Fruit fly (Drosophila melanogaster): ENCODE data around the gene sinah.

Gene sinah

DNA sequence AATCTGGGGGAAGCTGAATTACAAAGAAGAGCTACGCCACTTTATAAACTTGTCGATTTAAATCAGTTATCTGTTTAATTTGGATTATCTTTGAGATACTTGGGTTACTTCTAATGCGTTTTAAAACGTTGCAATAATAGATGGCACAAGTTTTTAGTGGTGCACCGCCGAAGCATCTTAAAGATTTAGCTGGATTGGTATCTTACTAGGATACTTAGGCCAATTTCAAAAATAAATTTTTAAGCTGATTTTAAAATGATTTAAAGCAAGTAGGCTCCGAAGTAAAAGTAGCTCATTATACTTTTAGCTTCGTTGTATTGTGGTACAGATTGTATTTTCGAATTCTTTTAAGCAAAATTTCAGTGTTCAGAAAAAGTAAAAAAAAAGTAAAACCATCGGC lies at the start of gene sinah:
sinah (plus strand) TSS at position 301 of the 400 bp plus-strand sequence.
- TF ChIP-seq CG8632 (GFP tag; optimal IDR thresholded peaks at IDR 0.05) (no peak), CG3032 (tag; optimal IDR thresholded peaks at IDR 0.05) (no peak), CG11294 (GFP tag; IDR thresholded peaks at IDR 0.05) (no peak), Hr38 (GFP tag; optimal IDR thresholded peaks at IDR 0.05) (no peak), svp (GFP tag) (no peak)

DNA sequence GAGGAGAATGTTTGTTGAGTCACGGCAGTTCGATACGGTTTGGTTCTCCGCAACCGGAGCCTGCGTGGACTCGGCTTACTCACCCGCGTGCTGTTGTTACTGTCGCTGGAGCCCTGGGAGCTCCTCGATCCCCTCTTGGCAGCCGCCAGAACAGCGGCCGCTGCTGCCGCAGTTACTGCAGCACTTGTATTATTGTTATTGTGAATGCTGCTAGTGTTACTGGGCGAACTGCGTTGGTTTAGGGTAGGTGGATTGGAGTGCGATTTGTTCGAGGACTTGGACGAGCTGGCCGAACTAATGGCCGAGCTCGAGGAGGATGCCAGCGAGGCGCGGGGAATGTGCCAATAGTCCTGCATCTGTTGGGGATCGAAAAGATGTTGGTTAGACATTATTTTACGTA lies 48.4 kb upstream of the sinah start:
- TF ChIP-seq CG8119 (GFP tag; IDR thresholded peaks at IDR 0.05), result no peak
- TF ChIP-seq CG34406 (GFP tag; optimal IDR thresholded peaks at IDR 0.05), result no peak
- no peak for TF ChIP-seq Smox (GFP tag; optimal IDR thresholded peaks at IDR 0.05)
- no peak for TF ChIP-seq Sox102F (GFP tag; optimal IDR thresholded peaks at IDR 0.05)
- no peak for TF ChIP-seq svp (GFP tag)
- no peak for TF ChIP-seq Eip75B (GFP tag; optimal IDR thresholded peaks at IDR 0.05)
- TF ChIP-seq CG10631 (GFP tag; optimal IDR thresholded peaks at IDR 0.05), result no peak
- TF ChIP-seq eg (GFP tag; IDR thresholded peaks at IDR 0.05), result no peak
- no peak for TF ChIP-seq CG4318 (GFP tag; optimal IDR thresholded peaks at IDR 0.05)
- TF ChIP-seq Met (GFP tag; optimal IDR thresholded peaks at IDR 0.05), result no peak
- no peak for TF ChIP-seq spab (GFP tag; optimal IDR thresholded peaks at IDR 0.05)
- TF ChIP-seq dac (GFP tag; optimal IDR thresholded peaks at IDR 0.05), result no peak
- no peak for TF ChIP-seq fd85E (GFP tag; optimal IDR thresholded peaks at IDR 0.05)
- TF ChIP-seq fkh (GFP tag; optimal IDR thresholded peaks at IDR 0.05), result no peak
- TF ChIP-seq Sox14 (GFP tag; optimal IDR thresholded peaks at IDR 0.05), result no peak

DNA sequence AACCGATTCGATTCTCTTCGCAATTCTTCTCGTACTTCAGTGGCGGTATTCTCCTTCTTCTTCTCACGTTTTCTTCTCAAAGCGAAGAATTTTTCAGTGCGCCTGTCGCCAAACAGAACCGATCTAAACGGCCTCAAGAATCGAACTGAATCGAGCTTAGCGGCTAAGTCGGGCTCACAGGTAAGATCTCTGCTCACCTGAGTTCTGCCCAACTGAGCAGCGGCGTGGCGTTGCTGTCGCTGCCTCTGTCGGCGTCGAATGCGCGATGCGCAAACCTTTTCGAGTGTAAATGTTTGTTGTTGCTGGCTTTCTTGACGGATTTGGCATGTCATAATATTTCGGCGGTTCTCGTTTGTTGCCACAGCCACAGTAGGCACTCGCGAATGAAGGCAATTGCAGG lies 47.0 kb upstream of the sinah start:
- peak; percentile 11 for TF ChIP-seq lz (GFP tag; optimal IDR thresholded peaks at IDR 0.05)
- no peak for TF ChIP-seq Hr39 (GFP tag; optimal IDR thresholded peaks at IDR 0.05)
- peak; percentile 28 for TF ChIP-seq vri (GFP tag; optimal IDR thresholded peaks at IDR 0.05)
- TF ChIP-seq fd85E (GFP tag; optimal IDR thresholded peaks at IDR 0.05), result no peak
- peak; percentile 19 for TF ChIP-seq cyc (GFP tag; optimal IDR thresholded peaks at IDR 0.05)
- 0 out of 2 replicates have a peak, but pooled peaks have one; percentile 18 for TF ChIP-seq Gug (GFP tag; IDR thresholded peaks at IDR 0.05)
- peak; percentile 25 for TF ChIP-seq Eip78C (GFP tag)

DNA sequence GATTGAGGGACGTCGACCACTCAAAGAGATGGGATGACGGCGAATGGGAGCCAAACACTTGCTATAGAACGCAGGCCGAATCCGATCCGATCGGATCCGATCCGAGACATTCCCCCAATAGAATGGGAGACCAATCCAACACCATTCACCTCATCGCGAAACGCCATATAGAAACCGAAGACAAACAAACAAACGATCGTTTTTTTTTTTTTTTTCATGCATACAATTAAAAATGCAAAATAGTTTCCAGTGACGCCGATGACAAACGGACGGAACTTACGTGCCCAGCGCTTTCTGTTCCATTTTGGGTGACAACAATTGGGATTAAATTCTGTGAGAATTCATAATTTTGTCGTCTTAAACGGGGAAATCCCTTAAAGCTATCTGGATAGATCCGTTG lies 44.9 kb upstream of the sinah start:
- no peak for TF ChIP-seq Eip93F (GFP tag; optimal IDR thresholded peaks at IDR 0.05)
- no peak for TF ChIP-seq CG4318 (GFP tag; optimal IDR thresholded peaks at IDR 0.05)
- TF ChIP-seq fkh (GFP tag; optimal IDR thresholded peaks at IDR 0.05), result no peak
- TF ChIP-seq Ets21C (GFP tag; optimal IDR thresholded peaks at IDR 0.05), result no peak
- no peak for TF ChIP-seq CG9139 (GFP tag; optimal IDR thresholded peaks at IDR 0.05)
- TF ChIP-seq CG10631 (GFP tag; optimal IDR thresholded peaks at IDR 0.05), result no peak
- TF ChIP-seq CG7368 (GFP tag; optimal IDR thresholded peaks at IDR 0.05), result no peak
- no peak for TF ChIP-seq Hr39 (GFP tag; optimal IDR thresholded peaks at IDR 0.05)
- no peak for TF ChIP-seq CG34406 (GFP tag; optimal IDR thresholded peaks at IDR 0.05)
- TF ChIP-seq CG8119 (GFP tag; IDR thresholded peaks at IDR 0.05), result no peak
- TF ChIP-seq eg (GFP tag; IDR thresholded peaks at IDR 0.05), result no peak
- TF ChIP-seq CG10669 (GFP tag; optimal IDR thresholded peaks at IDR 0.05), result no peak
- no peak for TF ChIP-seq CG11294 (GFP tag; IDR thresholded peaks at IDR 0.05)
- no peak for TF ChIP-seq CG15336 (GFP tag; IDR thresholded peaks at IDR 0.05)
- no peak for TF ChIP-seq CG6163 (GFP tag; IDR thresholded peaks at IDR 0.05)

DNA sequence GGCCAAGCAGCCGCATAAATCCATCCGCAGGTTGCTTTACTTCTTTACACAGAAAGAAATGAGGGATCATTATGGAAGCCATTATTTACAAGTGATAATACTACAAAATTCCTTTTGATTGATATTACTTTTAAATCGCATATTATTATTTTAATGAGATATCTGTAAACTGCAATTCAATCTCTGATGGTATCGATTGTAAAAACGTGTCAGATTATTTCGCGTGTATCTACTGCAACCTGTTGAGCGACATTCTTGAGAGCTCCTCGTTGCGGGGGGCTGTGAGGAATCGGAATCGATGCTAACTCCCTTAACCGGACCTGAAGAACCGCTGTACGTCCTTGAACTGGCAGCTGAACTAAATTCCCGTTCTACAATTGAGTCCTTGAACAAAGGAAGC lies 40.8 kb upstream of the sinah start:
- peak; percentile 81 for TF ChIP-seq lz (GFP tag; optimal IDR thresholded peaks at IDR 0.05)
- TF ChIP-seq CG11902 (GFP tag; optimal IDR thresholded peaks at IDR 0.05), result peak; percentile 77
- TF ChIP-seq CG6792 (GFP tag; optimal IDR thresholded peaks at IDR 0.05), result peak; percentile 87
- TF ChIP-seq CG16779 (tag; optimal IDR thresholded peaks at IDR 0.05), result peak; percentile 68
- peak; percentile 85 for TF ChIP-seq CG8319 (GFP tag; optimal IDR thresholded peaks at IDR 0.05)
- TF ChIP-seq CG11294 (GFP tag; IDR thresholded peaks at IDR 0.05), result 0 out of 2 replicates have a peak, but pooled peaks have one; percentile 31
- TF ChIP-seq Sox102F (GFP tag; optimal IDR thresholded peaks at IDR 0.05), result peak; percentile 93
- TF ChIP-seq fd59A (GFP tag; optimal IDR thresholded peaks at IDR 0.05), result peak; percentile 96
- peak; percentile 32 for TF ChIP-seq CG4318 (GFP tag; optimal IDR thresholded peaks at IDR 0.05)
- peak; percentile 95 for TF ChIP-seq CG6163 (GFP tag; IDR thresholded peaks at IDR 0.05)
- TF ChIP-seq CG6276 (GFP tag; optimal IDR thresholded peaks at IDR 0.05), result peak; percentile 39
- peak; percentile 74 for TF ChIP-seq CG8119 (GFP tag; IDR thresholded peaks at IDR 0.05)
- TF ChIP-seq Blimp-1 (GFP tag; optimal IDR thresholded peaks at IDR 0.05), result peak; percentile 79
- TF ChIP-seq CG7368 (GFP tag; optimal IDR thresholded peaks at IDR 0.05), result peak; percentile 85
- peak; percentile 91 for TF ChIP-seq esn (GFP tag; optimal IDR thresholded peaks at IDR 0.05)
- peak; percentile 86 for TF ChIP-seq net (GFP tag; optimal IDR thresholded peaks at IDR 0.05)
- TF ChIP-seq Lpt (GFP tag; optimal IDR thresholded peaks at IDR 0.05), result peak; percentile 80
- peak; percentile 91 for TF ChIP-seq CG31627 (GFP tag; optimal IDR thresholded peaks at IDR 0.05)
- TF ChIP-seq CG6808 (GFP tag; optimal IDR thresholded peaks at IDR 0.05), result peak; percentile 96
- peak; percentile 97 for TF ChIP-seq spab (GFP tag; optimal IDR thresholded peaks at IDR 0.05)
- TF ChIP-seq Met (GFP tag; optimal IDR thresholded peaks at IDR 0.05), result peak; percentile 94
- TF ChIP-seq fkh (GFP tag; optimal IDR thresholded peaks at IDR 0.05), result no peak
